Fruit fly (Drosophila melanogaster): ENCODE measurements around the gene LManI.

Gene LManI

DNA sequence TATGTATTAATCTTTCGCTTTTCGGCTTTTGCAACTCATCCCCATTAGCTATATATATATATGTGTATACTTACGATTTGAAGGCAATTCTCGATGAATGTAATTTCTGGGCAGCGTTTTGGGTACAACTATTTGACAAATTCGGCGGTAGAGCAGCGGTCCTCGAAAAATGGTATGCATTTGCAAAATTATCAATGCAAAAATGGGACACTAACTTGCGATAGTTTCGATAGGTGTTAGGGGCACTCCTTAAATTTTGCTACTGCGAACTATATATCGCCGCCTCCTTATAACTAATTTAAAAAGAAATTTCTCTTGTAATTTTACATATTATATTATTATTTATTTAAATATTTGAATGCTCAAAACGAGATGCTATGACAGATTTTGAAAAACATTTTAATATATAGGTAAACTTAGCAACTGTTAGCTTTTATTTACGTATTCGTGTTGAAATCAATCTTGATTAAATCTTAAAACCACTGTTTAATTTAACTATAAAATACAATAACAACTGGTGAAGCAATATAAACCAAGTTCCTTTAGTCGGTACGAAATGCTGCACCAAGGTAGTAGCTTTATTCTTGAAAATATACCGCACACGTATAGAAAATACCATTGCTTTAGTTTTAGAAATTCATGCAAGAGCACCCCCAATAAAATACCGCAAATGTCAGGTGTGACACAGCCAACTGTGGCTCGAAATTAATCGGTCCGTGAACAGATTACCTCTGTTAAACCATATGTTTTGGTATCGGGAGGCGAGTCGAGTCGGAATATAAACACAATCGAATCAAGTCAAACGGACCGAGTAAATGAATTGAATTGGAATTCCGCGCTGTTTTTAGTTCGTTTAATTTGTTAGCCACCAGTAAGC is 43.6 kb downstream of the LManI start, which contains the start of the genes CG5355 and Klp31E (continued):
- no peak for TF ChIP-seq dati (GFP tag; IDR thresholded peaks at IDR 0.05)
- TF ChIP-seq Abd-B (GFP tag; optimal IDR thresholded peaks at IDR 0.05) = no peak
- peak; percentile 71 for TF ChIP-seq CG10209 (GFP tag; optimal IDR thresholded peaks at IDR 0.05)
- TF ChIP-seq repo (GFP tag; optimal IDR thresholded peaks at IDR 0.05) = no peak
- TF ChIP-seq CG7839 (tag; optimal IDR thresholded peaks at IDR 0.05) = peak; percentile 74
- TF ChIP-seq Ravus (GFP tag; IDR thresholded peaks at IDR 0.05) = no peak
- no peak for TF ChIP-seq Dfd (GFP tag; optimal IDR thresholded peaks at IDR 0.05)
- TF ChIP-seq NC2α (GFP tag; optimal IDR thresholded peaks at IDR 0.05) = no peak
- no peak for TF ChIP-seq Awh (GFP tag; IDR thresholded peaks at IDR 0.05)
- no peak for TF ChIP-seq tio (GFP tag; optimal IDR thresholded peaks at IDR 0.05)
- TF ChIP-seq CG2116 (GFP tag; optimal IDR thresholded peaks at IDR 0.05) = peak; percentile 81
- peak; percentile 58; the same call in 1 of the 3 replicates for TF ChIP-seq Dbx (GFP tag; IDR thresholded peaks at IDR 0.05)
- TF ChIP-seq CG10543 (GFP tag; optimal IDR thresholded peaks at IDR 0.05) = peak; percentile 72
- TF ChIP-seq CG17328 (GFP tag; IDR thresholded peaks at IDR 0.05) = peak; percentile 8; the same call in 1 of the 2 replicates
- TF ChIP-seq GATAe (GFP tag; conservative IDR thresholded peaks at IDR 0.05) = no peak
- peak; percentile 52 for TF ChIP-seq lmd (GFP tag; IDR thresholded peaks at IDR 0.05)
- peak; percentile 7 to 41 for TF ChIP-seq chif (GFP tag; optimal IDR thresholded peaks at IDR 0.05)
- TF ChIP-seq Xrp1 (GFP tag; IDR thresholded peaks at IDR 0.05) = peak; percentile 56; the same call in 1 of the 2 replicates
- peak; percentile 78 for TF ChIP-seq CG9437 (GFP tag; optimal IDR thresholded peaks at IDR 0.05)
- TF ChIP-seq CG3838 (GFP tag; optimal IDR thresholded peaks at IDR 0.05) = no peak
- peak; percentile 56 for TF ChIP-seq maf-S (GFP tag; optimal IDR thresholded peaks at IDR 0.05)
- peak; percentile 57 for TF ChIP-seq mam (GFP tag; optimal IDR thresholded peaks at IDR 0.05)
- TF ChIP-seq CG1832 (GFP tag; optimal IDR thresholded peaks at IDR 0.05) = no peak
- no peak for TF ChIP-seq Hey (tag; optimal IDR thresholded peaks at IDR 0.05)
- peak; percentile 14 for TF ChIP-seq CG4854 (GFP tag; optimal IDR thresholded peaks at IDR 0.05)
- TF ChIP-seq CG1024 (GFP tag; IDR thresholded peaks at IDR 0.05) = 0 out of 2 replicates have a peak, but pooled peaks have one; percentile 27
- no peak for TF ChIP-seq CG2678 (tag; optimal IDR thresholded peaks at IDR 0.05)
- peak; percentile 56 for TF ChIP-seq PHDP (tag; optimal IDR thresholded peaks at IDR 0.05)
- TF ChIP-seq pb (GFP tag; optimal IDR thresholded peaks at IDR 0.05) = peak; percentile 10
- peak; percentile 47 for TF ChIP-seq CG17385 (GFP tag; optimal IDR thresholded peaks at IDR 0.05)
- TF ChIP-seq CG8478 (optimal IDR thresholded peaks at IDR 0.05) = no peak
- TF ChIP-seq CG17359 (tag; optimal IDR thresholded peaks at IDR 0.05) = peak; percentile 56
- TF ChIP-seq B-H1 (GFP tag; IDR thresholded peaks at IDR 0.05) = 0 out of 3 replicates have a peak, but pooled peaks have one; percentile 45
- TF ChIP-seq Sox100B (GFP tag; optimal IDR thresholded peaks at IDR 0.05) = peak; percentile 72
- TF ChIP-seq oc (tag; optimal IDR thresholded peaks at IDR 0.05) = no peak
- no peak for TF ChIP-seq nerfin-2 (GFP tag; IDR thresholded peaks at IDR 0.05; ENCODE audit: partially characterized antibody)
- TF ChIP-seq CG4424 (GFP tag; optimal IDR thresholded peaks at IDR 0.05) = peak; percentile 73
- TF ChIP-seq ham (GFP tag; IDR thresholded peaks at IDR 0.05) = no peak
- no peak for TF ChIP-seq tll (GFP tag; optimal IDR thresholded peaks at IDR 0.05)
- peak; percentile 40; the same call in 1 of the 2 replicates for TF ChIP-seq rib (GFP tag; IDR thresholded peaks at IDR 0.05)
- TF ChIP-seq D (optimal IDR thresholded peaks at IDR 0.05) = no peak
- TF ChIP-seq D (GFP tag; optimal IDR thresholded peaks at IDR 0.05) = peak; percentile 66
- peak; percentile 18; the same call in 1 of the 3 replicates for TF ChIP-seq CG34422 (GFP tag; IDR thresholded peaks at IDR 0.05)
- no peak for TF ChIP-seq prd (optimal IDR thresholded peaks at IDR 0.05)
- peak; percentile 73 for TF ChIP-seq prd (GFP tag; IDR thresholded peaks at IDR 0.05)
- TF ChIP-seq CG6683 (GFP tag; optimal IDR thresholded peaks at IDR 0.05) = no peak
- 0 out of 2 replicates have a peak, but pooled peaks have one; percentile 4 for TF ChIP-seq CG32772 (GFP tag; IDR thresholded peaks at IDR 0.05)
- TF ChIP-seq CG8944 (GFP tag; optimal IDR thresholded peaks at IDR 0.05) = peak; percentile 41
- TF ChIP-seq scrt (GFP tag; optimal IDR thresholded peaks at IDR 0.05) = peak; percentile 63

Data from whole organism, embryonic.